Fruit fly (Drosophila melanogaster) whole organism, embryonic: ENCODE data around the gene IKKepsilon.
A peak's percentile ranks its signal among the peaks of the same experiment; 100 is the strongest.

Experiments used
- Ada2b ChIP-seq: fragments of 200-800 bp; sonication (Bioruptor generic); IDR thresholded peaks from 2 replicates; pipeline ENCODE4 v1.3.6; 2022; ENCODE audit warnings: missing biosample characterization, missing genetic modification characterization
- Aef1 ChIP-seq: fragments of 200-800 bp; sonication (Bioruptor generic); IDR thresholded peaks from 3 replicates; pipeline ENCODE4 v1.3.6; 2022; ENCODE audit warnings: missing biosample characterization, missing genetic modification characterization
- B-H2 ChIP-seq: fragments of 200-800 bp; sonication (Bioruptor generic); optimal IDR thresholded peaks from 2 replicates; lab custom pipeline; 2018; ENCODE audit warnings: missing biosample characterization, mild to moderate bottlenecking, missing genetic modification characterization
- BtbVII ChIP-seq: fragments of 200-800 bp; sonication (Bioruptor generic); optimal IDR thresholded peaks from 3 replicates; lab custom pipeline; 2017; ENCODE audit warnings: missing biosample characterization, mild to moderate bottlenecking, missing genetic modification characterization
- CG10209 ChIP-seq: fragments of 200-800 bp; sonication (Bioruptor generic); optimal IDR thresholded peaks from 3 replicates; lab custom pipeline; 2017; ENCODE audit warnings: missing biosample characterization, mild to moderate bottlenecking, missing genetic modification characterization, missing genetic modification reagents
- CG10959 ChIP-seq: fragments of 200-800 bp; sonication (Bioruptor generic); IDR thresholded peaks from 2 replicates; pipeline ENCODE4 v1.3.6; 2022; ENCODE audit warnings: missing biosample characterization, missing genetic modification characterization
- CG12104 ChIP-seq: fragments of 200-800 bp; sonication (Bioruptor generic); optimal IDR thresholded peaks from 3 replicates; lab custom pipeline; 2016; ENCODE audit warnings: missing biosample characterization, missing genetic modification characterization
- CG14667 ChIP-seq: fragments of 200-800 bp; sonication (Bioruptor generic); IDR thresholded peaks from 2 replicates; pipeline ENCODE4 v1.3.6; 2022; ENCODE audit warnings: missing biosample characterization, missing genetic modification characterization
- CG14710 ChIP-seq: fragments of 200-800 bp; sonication (Bioruptor generic); optimal IDR thresholded peaks from 3 replicates; lab custom pipeline; 2019; ENCODE audit warnings: missing biosample characterization, mild to moderate bottlenecking, missing genetic modification characterization, moderate library complexity
- CG15269 ChIP-seq: fragments of 200-800 bp; sonication (Bioruptor generic); optimal IDR thresholded peaks from 2 replicates; lab custom pipeline; 2018; ENCODE audit warnings: missing biosample characterization, mild to moderate bottlenecking, missing genetic modification characterization, moderate library complexity
- CG1647 ChIP-seq: fragments of 200-800 bp; sonication (Bioruptor generic); optimal IDR thresholded peaks from 3 replicates; lab custom pipeline; 2016; ENCODE audit warnings: missing biosample characterization, missing genetic modification characterization
- CG17385 ChIP-seq: fragments of 200-800 bp; sonication (Bioruptor generic); optimal IDR thresholded peaks from 3 replicates; lab custom pipeline; 2018; ENCODE audit warnings: missing biosample characterization, mild to moderate bottlenecking, missing genetic modification characterization
- CG30020 ChIP-seq: fragments of 200-800 bp; optimal IDR thresholded peaks from 2 replicates; lab custom pipeline; 2019; ENCODE audit warnings: missing biosample characterization, mild to moderate bottlenecking, missing genetic modification characterization, moderate library complexity
- CG4360 ChIP-seq: fragments of 200-800 bp; sonication (Bioruptor generic); IDR thresholded peaks from 2 replicates; pipeline ENCODE4 v1.3.6; 2022; ENCODE audit warnings: missing biosample characterization, missing genetic modification characterization
- CG6689 ChIP-seq: fragments of 200-800 bp; sonication (Bioruptor generic); IDR thresholded peaks from 2 replicates; pipeline ENCODE4 v1.3.6; 2022; ENCODE audit warnings: missing biosample characterization, missing genetic modification characterization
- CG6854 ChIP-seq: fragments of 200-800 bp; sonication (Bioruptor generic); optimal IDR thresholded peaks from 3 replicates; lab custom pipeline; 2017; ENCODE audit warnings: missing biosample characterization, mild to moderate bottlenecking, missing genetic modification characterization
- CG7928 ChIP-seq: fragments of 200-800 bp; sonication (Bioruptor generic); optimal IDR thresholded peaks from 2 replicates; lab custom pipeline; 2017; ENCODE audit warnings: missing biosample characterization, mild to moderate bottlenecking, missing genetic modification characterization
- CG8089 ChIP-seq: fragments of 200-800 bp; sonication (Bioruptor generic); optimal IDR thresholded peaks from 3 replicates; lab custom pipeline; 2016; ENCODE audit warnings: missing biosample characterization, missing genetic modification characterization
- CG8765 ChIP-seq: fragments of 200-800 bp; sonication (Bioruptor generic); IDR thresholded peaks from 2 replicates; pipeline ENCODE4 v1.3.6; 2022; ENCODE audit warnings: missing biosample characterization, missing genetic modification characterization
- CG9727 ChIP-seq: fragments of 200-800 bp; sonication (Bioruptor generic); optimal IDR thresholded peaks from 3 replicates; lab custom pipeline; 2017; ENCODE audit warnings: missing biosample characterization, mild to moderate bottlenecking, missing genetic modification characterization
- Camta ChIP-seq: fragments of 200-800 bp; sonication (Bioruptor generic); optimal IDR thresholded peaks from 2 replicates; lab custom pipeline; 2016; ENCODE audit warnings: missing biosample characterization, missing genetic modification characterization
- HLH4C ChIP-seq: fragments of 200-800 bp; sonication (Bioruptor generic); IDR thresholded peaks from 3 replicates; pipeline ENCODE4 v1.3.6; 2022; ENCODE audit warnings: missing biosample characterization, missing genetic modification characterization; ENCODE audit not compliant: partially characterized antibody
- HmgD ChIP-seq: fragments of 200-800 bp; sonication (Bioruptor generic); optimal IDR thresholded peaks from 3 replicates; lab custom pipeline; 2016; ENCODE audit warnings: missing biosample characterization, missing genetic modification characterization
- Hmr ChIP-seq: fragments of 200-800 bp; sonication (Bioruptor generic); optimal IDR thresholded peaks from 3 replicates; lab custom pipeline; 2017; ENCODE audit warnings: mild to moderate bottlenecking, missing biosample characterization, missing genetic modification reagents, missing genetic modification characterization
- Hmx ChIP-seq: fragments of 200-800 bp; sonication (Bioruptor generic); optimal IDR thresholded peaks from 2 replicates; lab custom pipeline; 2016; ENCODE audit warnings: missing biosample characterization, missing genetic modification characterization
- Jarid2 ChIP-seq: fragments of 200-800 bp; sonication (Bioruptor generic); optimal IDR thresholded peaks from 3 replicates; lab custom pipeline; 2017; ENCODE audit warnings: mild to moderate bottlenecking, missing biosample characterization, missing genetic modification reagents, missing genetic modification characterization
- NC2β ChIP-seq: fragments of 200-800 bp; sonication (Bioruptor generic); optimal IDR thresholded peaks from 2 replicates; lab custom pipeline; 2016; ENCODE audit warnings: missing biosample characterization, missing genetic modification characterization
- Optix ChIP-seq: fragments of 200-800 bp; sonication (Bioruptor generic); IDR thresholded peaks from 3 replicates; pipeline ENCODE4 v1.3.6; 2022; ENCODE audit warnings: missing biosample characterization, missing genetic modification characterization
- Stat92E ChIP-seq, 3 experiments: fragments of >200 bp in 2 of 3; fragments of 200-800 bp in 1 of 3; sonication (Bioruptor generic) in 1 of 3; optimal IDR thresholded peaks; 2 replicates each; lab custom pipeline; 2017 to 2019; ENCODE audit warnings: missing biosample characterization in 3 of 3, missing genetic modification characterization in 3 of 3, mild to moderate bottlenecking in 1 of 3, moderate library complexity in 1 of 3
- Usf ChIP-seq: fragments of 200-800 bp; sonication (Bioruptor generic); optimal IDR thresholded peaks from 2 replicates; lab custom pipeline; 2017; ENCODE audit warnings: missing genotype, missing biosample characterization, missing genetic modification characterization
- al ChIP-seq: fragments of 200-800 bp; sonication (Bioruptor generic); IDR thresholded peaks from 2 replicates; pipeline ENCODE4 v1.3.6; 2022; ENCODE audit warnings: missing biosample characterization, missing genetic modification characterization
- az2 ChIP-seq: fragments of 200-800 bp; sonication (Bioruptor generic); optimal IDR thresholded peaks from 3 replicates; lab custom pipeline; 2016; ENCODE audit warnings: missing biosample characterization, missing genetic modification characterization
- bigmax ChIP-seq: fragments of 200-800 bp; sonication (Bioruptor generic); optimal IDR thresholded peaks from 2 replicates; lab custom pipeline; 2018; ENCODE audit warnings: missing biosample characterization, mild to moderate bottlenecking, missing genetic modification characterization
- bowl ChIP-seq: fragments of 200-800 bp; sonication (Bioruptor generic); IDR thresholded peaks from 2 replicates; pipeline ENCODE4 v1.3.6; 2022; ENCODE audit warnings: missing biosample characterization, missing genetic modification characterization
- cwo ChIP-seq: fragments of 200-800 bp; sonication (Bioruptor generic); optimal IDR thresholded peaks from 3 replicates; lab custom pipeline; 2017; ENCODE audit warnings: missing biosample characterization, missing genetic modification characterization, mild to moderate bottlenecking, moderate library complexity, missing genetic modification reagents
- disco-r ChIP-seq: fragments of 200-800 bp; sonication (Bioruptor generic); optimal IDR thresholded peaks from 2 replicates; lab custom pipeline; 2016; ENCODE audit warnings: missing biosample characterization, missing genetic modification characterization
- en ChIP-seq: fragments of 200-800 bp; sonication (Bioruptor generic); optimal IDR thresholded peaks from 2 replicates; lab custom pipeline; 2016; ENCODE audit warnings: missing biosample characterization, missing genetic modification characterization
- fu2 ChIP-seq: fragments of 200-800 bp; sonication (Bioruptor generic); optimal IDR thresholded peaks from 2 replicates; lab custom pipeline; 2016; ENCODE audit warnings: missing biosample characterization, missing genetic modification characterization
- h ChIP-seq: fragments of >200 bp; optimal IDR thresholded peaks from 2 replicates; lab custom pipeline; 2017
- her ChIP-seq: fragments of 200-800 bp; sonication (Bioruptor generic); optimal IDR thresholded peaks from 2 replicates; lab custom pipeline; 2016; ENCODE audit warnings: missing biosample characterization, missing genetic modification characterization
- hth ChIP-seq: fragments of >200 bp; optimal IDR thresholded peaks from 2 replicates; lab custom pipeline; 2017; ENCODE audit warnings: inconsistent platforms
- klu ChIP-seq: fragments of 200-800 bp; sonication (Bioruptor generic); IDR thresholded peaks from 2 replicates; pipeline ENCODE4 v1.3.6; 2022; ENCODE audit warnings: missing biosample characterization, missing genetic modification characterization
- lab ChIP-seq: fragments of 200-800 bp; sonication (Bioruptor generic); optimal IDR thresholded peaks from 3 replicates; lab custom pipeline; 2017; ENCODE audit warnings: missing biosample characterization, missing genetic modification characterization, mild to moderate bottlenecking, moderate library complexity, missing genetic modification reagents
- otp ChIP-seq: fragments of 200-800 bp; sonication (Bioruptor generic); IDR thresholded peaks from 3 replicates; pipeline ENCODE4, ENCODE4 v1.3.6; 2022; ENCODE audit warnings: missing biosample characterization, missing genetic modification characterization
- peb ChIP-seq: fragments of 200-800 bp; sonication (Bioruptor generic); IDR thresholded peaks from 2 replicates; pipeline ENCODE4 v1.3.6; 2022; ENCODE audit warnings: missing biosample characterization, missing genetic modification characterization
- pnt ChIP-seq: fragments of 200-800 bp; sonication (Bioruptor generic); optimal IDR thresholded peaks from 3 replicates; lab custom pipeline; 2016; ENCODE audit warnings: missing biosample characterization, missing genetic modification characterization
- tll ChIP-seq, 2 experiments: fragments of 200-800 bp in 1 of 2; fragments of >200 bp in 1 of 2; sonication (Bioruptor generic) in 1 of 2; optimal IDR thresholded peaks; 2 replicates each; lab custom pipeline; 2017 to 2019; ENCODE audit warnings: missing biosample characterization in 2 of 2, missing genetic modification characterization in 2 of 2, mild to moderate bottlenecking in 1 of 2, moderate library complexity in 1 of 2
- trem ChIP-seq: fragments of 200-800 bp; optimal IDR thresholded peaks from 3 replicates; lab custom pipeline; 2019; ENCODE audit warnings: missing biosample characterization, mild to moderate bottlenecking, missing genetic modification characterization, moderate library complexity
- unpg ChIP-seq: fragments of 200-800 bp; sonication (Bioruptor generic); optimal IDR thresholded peaks from 3 replicates; lab custom pipeline; 2018; ENCODE audit warnings: missing biosample characterization, mild to moderate bottlenecking, missing genetic modification characterization, moderate library complexity

IKKepsilon gene

DNA sequence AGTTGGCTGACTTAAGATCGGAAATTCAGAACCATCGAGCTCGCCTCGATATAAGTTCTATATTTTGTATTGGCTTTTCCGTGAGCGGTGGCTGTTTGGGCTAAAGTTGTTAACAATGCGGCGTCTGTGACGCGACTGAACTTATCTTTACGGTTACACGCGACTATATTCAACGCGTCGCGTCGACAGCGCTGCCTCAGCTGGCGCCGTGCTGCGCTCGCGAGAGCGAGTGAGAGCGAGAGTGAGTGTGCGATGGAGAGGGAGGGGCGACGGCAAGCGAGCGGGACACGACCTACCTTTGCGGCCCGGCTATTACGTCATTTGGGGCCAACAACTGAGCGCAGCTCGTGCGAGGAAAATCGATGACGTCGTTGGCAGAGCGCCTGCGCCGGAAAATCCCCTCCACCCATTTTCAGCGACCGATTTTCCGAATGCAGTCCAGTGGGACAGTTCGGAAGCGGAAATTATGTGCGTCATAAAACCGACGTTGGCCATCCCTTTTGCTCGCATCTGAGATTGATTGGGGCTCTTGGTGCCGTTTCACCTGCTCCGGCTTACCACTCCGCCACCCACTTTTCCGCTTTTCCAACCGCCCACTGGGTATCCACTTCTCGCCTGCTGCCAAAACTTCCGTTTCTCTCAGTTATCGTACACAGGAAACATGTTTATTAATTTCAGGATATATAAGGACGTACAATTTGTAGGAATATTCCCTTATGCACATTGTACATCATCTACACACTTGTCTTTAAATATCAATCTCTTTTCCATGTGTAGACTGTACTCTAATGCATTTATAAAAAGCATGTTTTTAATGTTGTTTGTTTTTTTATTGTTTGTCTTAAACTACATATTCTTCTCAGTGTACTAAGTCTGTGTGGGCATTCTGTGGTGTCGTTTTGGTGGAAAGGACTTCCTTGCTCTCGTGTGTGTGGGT lies 38.9 kb downstream of the IKKepsilon start, which contains the start of gene Hr38 (continued):
- no peak for TF ChIP-seq Optix (GFP tag; lab: Robert Waterston, UW)
- TF ChIP-seq CG6689 = no peak
- no peak for TF ChIP-seq peb
- TF ChIP-seq CG10209 (GFP tag; lab: Kevin White, UChicago) = peak; percentile 22
- TF ChIP-seq fu2 (GFP tag; lab: Kevin White, UChicago) = peak; percentile 46
- TF ChIP-seq CG4360 = 0 out of 2 replicates have a peak, but pooled peaks have one; percentile 30
- TF ChIP-seq CG6854 = peak; percentile 31
- TF ChIP-seq otp = no peak; the same call in 2 of the 3 replicates
- TF ChIP-seq CG30020 = no peak
- peak; percentile 88 for TF ChIP-seq BtbVII (GFP tag; lab: Kevin White, UChicago)
- no peak for TF ChIP-seq NC2β (GFP tag; lab: Kevin White, UChicago)
- no peak for TF ChIP-seq Camta (GFP tag; lab: Kevin White, UChicago)
- no peak for TF ChIP-seq tll (GFP tag; optimal IDR thresholded peaks at IDR 0.05; lab: Kevin White, UChicago)
- no peak for TF ChIP-seq CG8089 (GFP tag; lab: Kevin White, UChicago)
- TF ChIP-seq CG10959 = no peak
- no peak for TF ChIP-seq CG14667 (GFP tag; lab: Robert Waterston, UW)
- no peak for TF ChIP-seq hth (lab: Kevin White, UChicago)
- no peak for TF ChIP-seq B-H2 (GFP tag; lab: Kevin White, UChicago)
- TF ChIP-seq h (lab: Kevin White, UChicago) = no peak
- no peak for TF ChIP-seq HmgD
- peak; percentile 27 for TF ChIP-seq CG9727 (GFP tag; lab: Kevin White, UChicago)
- TF ChIP-seq al (GFP tag; lab: Robert Waterston, UW) = peak; percentile 31; the same call in 1 of the 2 replicates
- no peak for TF ChIP-seq Usf (GFP tag; lab: Kevin White, UChicago)
- peak; percentile 52 for TF ChIP-seq CG1647 (GFP tag; lab: Kevin White, UChicago)
- TF ChIP-seq CG7928 (GFP tag; lab: Kevin White, UChicago) = no peak
- TF ChIP-seq klu = no peak
- no peak for TF ChIP-seq CG12104 (GFP tag; lab: Kevin White, UChicago)
- peak; percentile 59 for TF ChIP-seq cwo (GFP tag; lab: Kevin White, UChicago)
- TF ChIP-seq CG17385 (GFP tag; lab: Kevin White, UChicago) = peak; percentile 26
- no peak; the same call in 2 of the 3 replicates for TF ChIP-seq HLH4C
- no peak for TF ChIP-seq CG8765 (GFP tag; lab: Robert Waterston, UW)
- TF ChIP-seq en (GFP tag; lab: Kevin White, UChicago) = no peak
- TF ChIP-seq bowl = no peak
- peak; percentile 41 for TF ChIP-seq her (GFP tag; lab: Kevin White, UChicago)
- TF ChIP-seq disco-r = no peak
- TF ChIP-seq Ada2b = no peak
- peak; percentile 18 for TF ChIP-seq az2 (GFP tag; lab: Kevin White, UChicago)
- TF ChIP-seq CG15269 (tag; lab: Kevin White, UChicago) = peak; percentile 65
- TF ChIP-seq unpg (GFP tag; lab: Kevin White, UChicago) = peak; percentile 38
- no peak for TF ChIP-seq Hmx (GFP tag; lab: Kevin White, UChicago)
- no peak for TF ChIP-seq trem (tag; lab: Kevin White, UChicago)
- peak; percentile 78 for TF ChIP-seq Hmr
- peak; percentile 73 for TF ChIP-seq Jarid2 (GFP tag; lab: Kevin White, UChicago)
- no peak for TF ChIP-seq CG14710 (tag; lab: Kevin White, UChicago)
- peak; percentile 37 for TF ChIP-seq pnt
- TF ChIP-seq lab (GFP tag; lab: Kevin White, UChicago) = peak; percentile 83
- TF ChIP-seq Stat92E (GFP tag; optimal IDR thresholded peaks at IDR 0.05; lab: Kevin White, UChicago) = no peak
- 0 out of 3 replicates have a peak, but pooled peaks have one; percentile 31 for TF ChIP-seq Aef1
- no peak for TF ChIP-seq bigmax (GFP tag; lab: Kevin White, UChicago)
